Worm (Caenorhabditis elegans) whole organism, midembryonic: ENCODE results near the gene W05B10.3.

Experiments used
- cog-1 ChIP-seq: sonication (generic microtip); optimal IDR thresholded peaks from 2 replicates; lab custom pipeline; 2016; ENCODE audit warnings: missing genetic modification characterization, missing compliant biosample characterization
- flt-1 ChIP-seq: fragments of 200-800 bp; sonication (Bioruptor generic); IDR thresholded peaks from 2 replicates; pipeline ENCODE4 v1.3.6; 2022; ENCODE audit warnings: missing genetic modification characterization, missing compliant biosample characterization
- med-1 ChIP-seq: sonication (generic microtip); optimal IDR thresholded peaks from 2 replicates; lab custom pipeline; 2017; ENCODE audit warnings: missing genetic modification characterization, mild to moderate bottlenecking, missing compliant biosample characterization, antibody characterized with exemption, missing genetic modification reagents; ENCODE audit not compliant: insufficient read depth
- ztf-29 ChIP-seq: fragments of 200-800 bp; sonication (Bioruptor generic); IDR thresholded peaks from 2 replicates; pipeline ENCODE4 v1.3.6; 2022; ENCODE audit warnings: missing genetic modification reagents, missing genetic modification characterization, missing compliant biosample characterization

ce11 chrV:12696790-12697189, 35.3 kb upstream of the W05B10.3 start:
- TF ChIP-seq flt-1 (GFP tag; lab: Robert Waterston, UW) (no peak), cog-1 (tag; lab: Kevin White, UChicago) (no peak), med-1 (GFP tag; lab: Kevin White, UChicago) (no peak), ztf-29 (no peak)
